Fruit fly (Drosophila melanogaster): ENCODE results near the gene Sbf.

dm6 chr3R:11812479-11812878, 15.7 kb upstream of the Sbf start:
- TF ChIP-seq psq (optimal IDR thresholded peaks at IDR 0.05) (no peak), ttk (optimal IDR thresholded peaks at IDR 0.05) (no peak), insv (optimal IDR thresholded peaks at IDR 0.05) (no peak), Myc (optimal IDR thresholded peaks at IDR 0.05) (no peak)
